Fruit fly (Drosophila melanogaster): Measurements from ENCODE around the gene Tsen34.

Tsen34 gene

DNA sequence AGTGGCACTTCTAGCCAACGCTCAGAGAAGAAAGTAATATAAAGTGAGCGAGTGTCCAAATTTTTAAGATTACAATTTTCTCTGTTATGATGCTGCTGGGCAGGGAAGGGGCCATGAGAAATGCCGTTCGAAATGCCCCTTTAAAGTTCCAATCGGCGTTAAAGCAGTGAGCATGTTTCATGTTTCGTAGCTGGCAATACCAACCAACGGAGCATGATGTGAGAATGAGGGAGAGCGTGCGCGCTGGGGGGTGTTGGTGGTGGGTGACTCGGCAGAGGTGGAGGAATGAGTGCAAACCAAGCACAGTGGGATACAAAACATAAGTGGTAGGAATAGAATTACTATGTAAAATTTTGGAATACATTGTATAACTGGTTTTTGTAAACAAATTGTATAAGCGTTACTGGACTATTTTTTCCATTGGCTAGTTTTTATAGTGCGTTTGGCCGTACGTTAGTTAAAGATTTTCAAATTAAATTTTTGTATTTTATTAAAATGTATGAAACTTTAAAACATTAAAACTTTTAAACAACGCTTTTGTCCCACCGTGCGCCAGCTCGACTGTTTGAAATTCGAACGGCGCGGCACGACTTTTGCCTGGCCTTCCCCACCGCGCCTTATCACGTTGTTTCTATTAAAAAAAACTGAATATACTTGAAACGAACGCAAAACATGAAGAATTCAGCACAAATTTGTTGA lies 2.4 kb downstream of the Tsen34 start:
- peak; percentile 100 for TF ChIP-seq CG33017 (tag; optimal IDR thresholded peaks at IDR 0.05)
- peak; percentile 100 for TF ChIP-seq Clk (GFP tag; optimal IDR thresholded peaks at IDR 0.05)
- TF ChIP-seq Hr96 (GFP tag; optimal IDR thresholded peaks at IDR 0.05), result peak; percentile 99
- TF ChIP-seq CG7045 (GFP tag; optimal IDR thresholded peaks at IDR 0.05), result peak; percentile 100
- peak; percentile 97 for TF ChIP-seq cic (GFP tag; optimal IDR thresholded peaks at IDR 0.05)
- peak; percentile 100 for TF ChIP-seq CG11617 (GFP tag; optimal IDR thresholded peaks at IDR 0.05)
- TF ChIP-seq CG12768 (GFP tag; optimal IDR thresholded peaks at IDR 0.05), result peak; percentile 100
- peak; percentile 99 for TF ChIP-seq pad (GFP tag; optimal IDR thresholded peaks at IDR 0.05)
- peak; percentile 73 to 80 for TF ChIP-seq cnc (optimal IDR thresholded peaks at IDR 0.05)
- TF ChIP-seq Crg-1 (GFP tag; optimal IDR thresholded peaks at IDR 0.05), result peak; percentile 99
- peak; percentile 99 for TF ChIP-seq bab1 (GFP tag; optimal IDR thresholded peaks at IDR 0.05)
- TF ChIP-seq CG14711 (tag; optimal IDR thresholded peaks at IDR 0.05), result peak; percentile 98
- peak; percentile 99 for TF ChIP-seq ovo (GFP tag; optimal IDR thresholded peaks at IDR 0.05)
- TF ChIP-seq toe (GFP tag; optimal IDR thresholded peaks at IDR 0.05), result peak; percentile 100
- TF ChIP-seq Mnt (GFP tag; optimal IDR thresholded peaks at IDR 0.05), result peak; percentile 95
- peak; percentile 97 for TF ChIP-seq tj (GFP tag; optimal IDR thresholded peaks at IDR 0.05)
- TF ChIP-seq CG7101 (tag; optimal IDR thresholded peaks at IDR 0.05), result peak; percentile 100
- TF ChIP-seq CG1620 (GFP tag; optimal IDR thresholded peaks at IDR 0.05), result peak; percentile 99
- peak; percentile 100 for TF ChIP-seq CG5204 (GFP tag; optimal IDR thresholded peaks at IDR 0.05)
- TF ChIP-seq kay (GFP tag; ENCODE audit: borderline replicate concordance), result peak; percentile 99

DNA sequence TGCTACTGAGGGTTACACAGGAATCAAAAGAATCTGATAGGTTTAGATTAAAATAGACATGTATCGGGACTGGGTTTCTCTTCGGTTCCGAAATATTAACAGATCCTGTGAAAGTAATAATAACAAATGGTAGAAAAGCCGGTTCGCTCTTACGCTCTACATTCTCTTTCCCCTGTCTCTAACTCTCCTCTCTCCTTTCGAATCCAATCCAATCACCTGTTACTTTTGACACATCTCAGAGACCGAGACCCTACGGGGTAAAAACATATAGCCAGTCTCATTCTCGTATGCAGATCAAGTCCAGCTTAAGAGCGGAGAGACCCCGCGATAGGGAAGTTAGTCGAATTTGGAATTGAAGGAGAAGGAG lies 2.9 kb downstream of the Tsen34 start:
- TF ChIP-seq ovo (GFP tag; optimal IDR thresholded peaks at IDR 0.05), result no peak

DNA sequence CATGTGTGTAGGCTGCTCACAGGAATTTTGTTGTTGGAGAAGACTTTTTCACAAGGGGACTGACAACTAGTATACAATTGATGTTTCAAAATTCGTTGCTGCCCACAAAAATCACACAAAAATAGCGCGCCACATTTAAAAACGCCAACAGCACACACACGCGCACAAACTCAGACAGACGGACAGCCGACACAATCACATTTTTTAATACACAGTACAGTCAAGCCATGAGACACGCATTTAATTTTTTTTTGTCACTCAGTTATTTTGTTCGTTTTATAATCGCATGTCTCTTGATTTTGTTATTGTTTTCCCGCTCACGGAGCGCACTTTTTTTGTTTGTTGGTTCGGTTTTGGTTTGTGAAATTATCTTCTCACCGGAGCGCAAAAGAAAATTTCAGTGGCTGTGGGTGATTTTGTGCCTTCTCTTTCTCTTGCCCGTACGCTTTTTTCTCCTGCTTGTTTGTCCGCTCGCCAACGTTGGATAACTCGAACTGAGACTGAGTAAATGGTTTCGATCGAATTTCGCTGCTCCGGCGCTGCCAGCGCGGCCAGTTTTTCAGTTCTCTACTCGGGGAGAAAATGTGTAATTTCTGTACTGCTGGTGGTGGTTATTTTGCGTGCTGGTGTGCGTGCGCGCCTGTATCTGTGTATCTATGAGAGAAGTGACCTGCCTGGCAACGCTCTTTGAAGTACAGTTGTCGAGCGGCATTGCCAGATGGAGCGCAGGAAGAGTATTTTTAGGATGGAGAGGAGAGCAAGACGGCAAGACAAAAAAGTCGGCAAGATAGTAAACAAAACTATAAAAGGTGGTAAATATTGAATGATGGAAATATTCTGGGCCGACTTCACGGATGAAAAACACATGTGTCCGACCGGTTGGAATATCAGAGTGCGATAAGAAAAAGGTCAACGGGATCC lies 3.9 kb downstream of the Tsen34 start, which contains the start of gene CG42507:
Gene CG42507 (minus strand): TSS at position 499 of the 921 bp plus-strand sequence.
- peak; percentile 14 for TF ChIP-seq kay (GFP tag; ENCODE audit: borderline replicate concordance)
- peak; percentile 80 for TF ChIP-seq pad (GFP tag; optimal IDR thresholded peaks at IDR 0.05)
- peak; percentile 75 for TF ChIP-seq ovo (GFP tag; optimal IDR thresholded peaks at IDR 0.05)
- peak; percentile 64 for TF ChIP-seq Hr96 (GFP tag; optimal IDR thresholded peaks at IDR 0.05)
- TF ChIP-seq CG7045 (GFP tag; optimal IDR thresholded peaks at IDR 0.05), result peak; percentile 4
- peak; percentile 34 for TF ChIP-seq CG12768 (GFP tag; optimal IDR thresholded peaks at IDR 0.05)
- TF ChIP-seq bab1 (GFP tag; optimal IDR thresholded peaks at IDR 0.05), result peak; percentile 56
- peak; percentile 81 for TF ChIP-seq cic (GFP tag; optimal IDR thresholded peaks at IDR 0.05)
- no peak for TF ChIP-seq CG5204 (GFP tag; optimal IDR thresholded peaks at IDR 0.05)
- no peak for TF ChIP-seq toe (GFP tag; optimal IDR thresholded peaks at IDR 0.05)
- TF ChIP-seq tj (GFP tag; optimal IDR thresholded peaks at IDR 0.05), result no peak
- TF ChIP-seq cnc (optimal IDR thresholded peaks at IDR 0.05), result no peak
- TF ChIP-seq CG1620 (GFP tag; optimal IDR thresholded peaks at IDR 0.05), result peak; percentile 35
- TF ChIP-seq Mnt (GFP tag; optimal IDR thresholded peaks at IDR 0.05), result peak; percentile 71
- peak; percentile 67 for TF ChIP-seq Crg-1 (GFP tag; optimal IDR thresholded peaks at IDR 0.05)
- TF ChIP-seq Clk (GFP tag; optimal IDR thresholded peaks at IDR 0.05), result peak; percentile 55
- TF ChIP-seq CG14711 (tag; optimal IDR thresholded peaks at IDR 0.05), result peak; percentile 45
- peak; percentile 64 for TF ChIP-seq CG33017 (tag; optimal IDR thresholded peaks at IDR 0.05)
- TF ChIP-seq CG7101 (tag; optimal IDR thresholded peaks at IDR 0.05), result peak; percentile 62

DNA sequence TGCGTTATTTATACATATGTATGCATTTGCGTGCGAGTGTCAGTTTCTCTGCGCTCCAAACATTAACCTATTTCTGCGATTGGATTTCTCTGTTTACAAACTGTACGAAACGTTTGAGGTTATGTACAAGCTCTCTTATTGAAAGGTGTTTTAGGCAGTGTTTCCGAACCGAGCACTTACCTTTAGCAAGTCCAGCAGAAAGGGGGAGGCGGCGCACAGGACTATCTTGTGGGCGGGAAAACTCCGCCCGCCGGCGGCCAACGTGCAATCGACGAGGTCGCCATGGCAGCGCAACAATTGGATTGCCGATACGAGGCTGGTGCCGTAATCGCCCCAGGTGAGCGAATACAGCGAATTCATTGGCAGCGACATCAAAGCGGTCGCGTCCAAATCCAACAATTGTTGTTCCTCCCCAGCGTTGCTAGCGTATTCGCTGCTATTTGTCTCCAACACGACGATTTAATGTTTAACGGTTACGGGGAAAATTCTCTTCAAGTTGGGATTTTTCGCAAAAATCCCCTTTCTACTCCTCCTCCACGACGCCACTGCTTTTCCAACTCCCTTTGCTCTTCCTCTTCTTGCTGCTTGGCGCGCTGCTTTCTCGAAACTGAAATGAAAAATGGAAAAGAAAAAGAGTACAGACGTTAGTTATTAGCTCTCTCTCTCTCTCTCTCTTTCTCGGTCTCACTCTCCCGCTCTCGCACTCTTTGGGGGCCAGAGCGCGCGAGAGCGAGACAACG lies 4.8 kb downstream of the Tsen34 start:
- TF ChIP-seq CG12768 (GFP tag; optimal IDR thresholded peaks at IDR 0.05) (peak; percentile 88), CG1620 (GFP tag; optimal IDR thresholded peaks at IDR 0.05) (peak; percentile 65), Crg-1 (GFP tag; optimal IDR thresholded peaks at IDR 0.05) (peak; percentile 78), pad (GFP tag; optimal IDR thresholded peaks at IDR 0.05) (peak; percentile 78), cnc (optimal IDR thresholded peaks at IDR 0.05) (no peak), CG7101 (tag; optimal IDR thresholded peaks at IDR 0.05) (peak; percentile 88), CG7045 (GFP tag; optimal IDR thresholded peaks at IDR 0.05) (peak; percentile 94), CG11617 (GFP tag; optimal IDR thresholded peaks at IDR 0.05) (peak; percentile 87), ovo (GFP tag; optimal IDR thresholded peaks at IDR 0.05) (peak; percentile 59), CG14711 (tag; optimal IDR thresholded peaks at IDR 0.05) (peak; percentile 74), Mnt (GFP tag; optimal IDR thresholded peaks at IDR 0.05) (peak; percentile 53), Clk (GFP tag; optimal IDR thresholded peaks at IDR 0.05) (peak; percentile 86), tj (GFP tag; optimal IDR thresholded peaks at IDR 0.05) (peak; percentile 63), toe (GFP tag; optimal IDR thresholded peaks at IDR 0.05) (peak; percentile 84), cic (GFP tag; optimal IDR thresholded peaks at IDR 0.05) (peak; percentile 64), bab1 (GFP tag; optimal IDR thresholded peaks at IDR 0.05) (peak; percentile 76), CG33017 (tag; optimal IDR thresholded peaks at IDR 0.05) (peak; percentile 67), Hr96 (GFP tag; optimal IDR thresholded peaks at IDR 0.05) (peak; percentile 88), CG5204 (GFP tag; optimal IDR thresholded peaks at IDR 0.05) (peak; percentile 90), kay (GFP tag; ENCODE audit: borderline replicate concordance) (peak; percentile 92)

All from whole organism, adult.